Worm (Caenorhabditis elegans) whole organism, mixed stage, embryonic: Measurements from ENCODE around the gene ZK54.3.

Experiments used
- M03D4.4 ChIP-seq: sonication (generic microtip); optimal IDR thresholded peaks from 2 replicates; lab custom pipeline; 2017; ENCODE audit warnings: mild to moderate bottlenecking, missing genetic modification characterization, missing compliant biosample characterization
- bed-3 ChIP-seq: fragments of 200-800 bp; sonication (Bioruptor generic); optimal IDR thresholded peaks from 3 replicates; lab custom pipeline; 2018; ENCODE audit warnings: mild to moderate bottlenecking, missing genetic modification characterization, moderate library complexity, missing compliant biosample characterization
- blmp-1 ChIP-seq: fragments of 150-350 bp; optimal IDR thresholded peaks from 2 replicates; lab custom pipeline; 2014; ENCODE audit warnings: missing biosample characterization, missing genetic modification characterization
- ceh-39 ChIP-seq: fragments of 150-350 bp; optimal IDR thresholded peaks from 2 replicates; lab custom pipeline; 2014; ENCODE audit warnings: missing biosample characterization, missing genetic modification characterization
- ceh-43 ChIP-seq: fragments of 200-800 bp; sonication (Bioruptor generic); optimal IDR thresholded peaks from 2 replicates; lab custom pipeline; 2018; ENCODE audit warnings: mild to moderate bottlenecking, missing genetic modification characterization, moderate library complexity, missing compliant biosample characterization
- ceh-83 ChIP-seq: fragments of 200-800 bp; sonication (Bioruptor generic); optimal IDR thresholded peaks from 2 replicates; lab custom pipeline; 2018; ENCODE audit warnings: mild to moderate bottlenecking, missing genetic modification characterization, missing compliant biosample characterization
- ces-1 ChIP-seq: fragments of 150-350 bp; optimal IDR thresholded peaks from 2 replicates; lab custom pipeline; 2014; ENCODE audit warnings: missing biosample characterization, missing genetic modification reagents, missing genetic modification characterization
- cnd-1 ChIP-seq: fragments of 200-800 bp; sonication (Bioruptor generic); optimal IDR thresholded peaks from 2 replicates; lab custom pipeline; 2018; ENCODE audit warnings: mild to moderate bottlenecking, missing genetic modification characterization, missing compliant biosample characterization
- drap-1 ChIP-seq: fragments of 200-800 bp; sonication (Bioruptor generic); optimal IDR thresholded peaks from 3 replicates; lab custom pipeline; 2018; ENCODE audit warnings: mild to moderate bottlenecking, missing genetic modification characterization, missing compliant biosample characterization
- elt-1 ChIP-seq: sonication (generic microtip); optimal IDR thresholded peaks from 2 replicates; lab custom pipeline; 2017; ENCODE audit warnings: missing genetic modification characterization, mild to moderate bottlenecking, missing compliant biosample characterization, antibody characterized with exemption, moderate library complexity, borderline replicate concordance; ENCODE audit not compliant: insufficient read depth
- elt-3 ChIP-seq: fragments of 150-350 bp; optimal IDR thresholded peaks from 2 replicates; lab custom pipeline; 2014; ENCODE audit warnings: missing biosample characterization, missing genetic modification characterization
- flh-1 ChIP-seq: fragments of 200-800 bp; sonication (Bioruptor generic); optimal IDR thresholded peaks from 2 replicates; lab custom pipeline; 2018; ENCODE audit warnings: mild to moderate bottlenecking, missing genetic modification characterization, moderate library complexity, missing compliant biosample characterization
- ham-2 ChIP-seq: fragments of 200-800 bp; sonication (Bioruptor generic); optimal IDR thresholded peaks from 2 replicates; lab custom pipeline; 2018; ENCODE audit warnings: mild to moderate bottlenecking, missing genetic modification characterization, missing compliant biosample characterization
- hlh-1 ChIP-seq: fragments of 150-350 bp; optimal IDR thresholded peaks from 2 replicates; lab custom pipeline; 2014; ENCODE audit warnings: missing biosample characterization, missing genetic modification reagents, missing genetic modification characterization
- lin-13 ChIP-seq: fragments of 150-350 bp; optimal IDR thresholded peaks from 2 replicates; lab custom pipeline; 2014; ENCODE audit warnings: missing biosample characterization, missing genetic modification characterization
- lin-32 ChIP-seq: fragments of 200-800 bp; sonication (Bioruptor generic); optimal IDR thresholded peaks from 2 replicates; lab custom pipeline; 2018; ENCODE audit warnings: mild to moderate bottlenecking, missing genetic modification characterization, missing compliant biosample characterization
- lsy-2 ChIP-seq: fragments of 150-350 bp; optimal IDR thresholded peaks from 2 replicates; lab custom pipeline; 2014; ENCODE audit warnings: missing biosample characterization, missing genetic modification characterization
- mab-5 ChIP-seq: fragments of 150-350 bp; optimal IDR thresholded peaks from 2 replicates; lab custom pipeline; 2014; ENCODE audit warnings: missing biosample characterization, missing genetic modification characterization
- mep-1 ChIP-seq: fragments of 150-350 bp; optimal IDR thresholded peaks from 2 replicates; lab custom pipeline; 2017; ENCODE audit warnings: missing biosample characterization, missing genetic modification reagents, missing genetic modification characterization, inconsistent platforms
- mls-2 ChIP-seq: sonication (generic microtip); optimal IDR thresholded peaks from 2 replicates; lab custom pipeline; 2016; ENCODE audit warnings: mild to moderate bottlenecking, missing genetic modification characterization, moderate library complexity, missing compliant biosample characterization
- nhr-12 ChIP-seq: fragments of 150-350 bp; optimal IDR thresholded peaks from 2 replicates; lab custom pipeline; 2014; ENCODE audit warnings: missing biosample characterization, missing genetic modification characterization
- nhr-2 ChIP-seq: fragments of 150-350 bp; optimal IDR thresholded peaks from 2 replicates; lab custom pipeline; 2014; ENCODE audit warnings: missing biosample characterization, missing genetic modification characterization
- nhr-237 ChIP-seq: fragments of 150-350 bp; optimal IDR thresholded peaks from 2 replicates; lab custom pipeline; 2014; ENCODE audit warnings: missing biosample characterization, missing genetic modification characterization
- nhr-28 ChIP-seq: fragments of 150-350 bp; optimal IDR thresholded peaks from 2 replicates; lab custom pipeline; 2014; ENCODE audit warnings: missing biosample characterization, missing genetic modification characterization
- nhr-76 ChIP-seq: sonication (generic microtip); optimal IDR thresholded peaks from 2 replicates; lab custom pipeline; 2017; ENCODE audit warnings: missing biosample characterization, missing genetic modification characterization
- pha-4 ChIP-seq: fragments of 150-350 bp; optimal IDR thresholded peaks from 2 replicates; lab custom pipeline; 2018; ENCODE audit warnings: missing biosample characterization, missing genetic modification reagents, missing genetic modification characterization
- sem-2 ChIP-seq: fragments of 200-800 bp; sonication (Bioruptor generic); optimal IDR thresholded peaks from 2 replicates; lab custom pipeline; 2018; ENCODE audit warnings: mild to moderate bottlenecking, missing genetic modification characterization, missing compliant biosample characterization
- snpc-4 ChIP-seq: fragments of 150-350 bp; optimal IDR thresholded peaks from 2 replicates; lab custom pipeline; 2014; ENCODE audit warnings: missing biosample characterization, missing genetic modification characterization
- sptf-1 ChIP-seq: sonication (generic microtip); optimal IDR thresholded peaks from 2 replicates; lab custom pipeline; 2017; ENCODE audit warnings: mild to moderate bottlenecking, missing genetic modification characterization, moderate library complexity, missing compliant biosample characterization
- tbx-8 ChIP-seq: fragments of 200-800 bp; sonication (Bioruptor generic); optimal IDR thresholded peaks from 2 replicates; lab custom pipeline; 2018; ENCODE audit warnings: mild to moderate bottlenecking, missing genetic modification characterization, moderate library complexity, missing compliant biosample characterization
- unc-120 ChIP-seq: sonication (generic microtip); optimal IDR thresholded peaks from 2 replicates; lab custom pipeline; 2017; ENCODE audit warnings: missing genetic modification characterization, missing compliant biosample characterization; ENCODE audit not compliant: poor library complexity, severe bottlenecking
- unc-39 ChIP-seq: fragments of 150-350 bp; optimal IDR thresholded peaks from 2 replicates; lab custom pipeline; 2014; ENCODE audit warnings: missing biosample characterization, missing genetic modification characterization
- unc-62 ChIP-seq: fragments of 150-350 bp; optimal IDR thresholded peaks from 2 replicates; lab custom pipeline; 2014; ENCODE audit warnings: missing biosample characterization, missing genetic modification reagents, missing genetic modification characterization
- zip-8 ChIP-seq: fragments of 150-350 bp; optimal IDR thresholded peaks from 2 replicates; lab custom pipeline; 2014; ENCODE audit warnings: missing biosample characterization, missing genetic modification characterization
- ztf-11 ChIP-seq: fragments of 150-350 bp; optimal IDR thresholded peaks from 2 replicates; lab custom pipeline; 2014; ENCODE audit warnings: missing biosample characterization, missing genetic modification characterization

Gene ZK54.3

ce11 chrX:17438386-17438785, 28.4 kb downstream of the ZK54.3 start, which contains the start of gene C36E6.8:
Gene C36E6.8, plus strand, starts transcription at chrX:17438686.
- no peak for TF ChIP-seq M03D4.4 (tag; lab: Kevin White, UChicago)
- no peak for TF ChIP-seq ham-2
- TF ChIP-seq snpc-4 (tag; lab: Kevin White, UChicago) = no peak
- TF ChIP-seq unc-62 (GFP tag; lab: Kevin White, UChicago) = no peak
- TF ChIP-seq lin-13 = no peak
- no peak for TF ChIP-seq mab-5 (tag; lab: Kevin White, UChicago)
- TF ChIP-seq lin-32 (GFP tag; lab: Kevin White, UChicago) = no peak
- no peak for TF ChIP-seq ceh-43
- no peak for TF ChIP-seq cnd-1 (tag; lab: Kevin White, UChicago)
- no peak for TF ChIP-seq flh-1 (GFP tag; lab: Kevin White, UChicago)
- TF ChIP-seq unc-120 (tag; lab: Kevin White, UChicago) = no peak
- TF ChIP-seq drap-1 (GFP tag; lab: Kevin White, UChicago) = no peak
- no peak for TF ChIP-seq mls-2 (tag; lab: Kevin White, UChicago)
- no peak for TF ChIP-seq elt-3
- TF ChIP-seq lsy-2 (tag; lab: Kevin White, UChicago) = no peak
- TF ChIP-seq mep-1 (tag; lab: Kevin White, UChicago) = no peak

ce11 chrX:17434234-17434633, 32.6 kb downstream of the ZK54.3 start, which contains the start of gene fubl-3:
Gene fubl-3, plus strand, starts transcription at chrX:17434445.
- TF ChIP-seq ztf-11 (tag; lab: Kevin White, UChicago) (no peak), blmp-1 (no peak), sptf-1 (tag; lab: Kevin White, UChicago) (no peak), elt-1 (tag; lab: Kevin White, UChicago) (peak; percentile 18), ceh-43 (no peak), mep-1 (tag; lab: Kevin White, UChicago) (peak; percentile 7), ceh-83 (no peak), ceh-39 (tag; lab: Kevin White, UChicago) (no peak), hlh-1 (tag; lab: Kevin White, UChicago) (peak; percentile 44), unc-62 (GFP tag; lab: Kevin White, UChicago) (no peak), nhr-12 (tag; lab: Kevin White, UChicago) (no peak), pha-4 (tag; lab: Kevin White, UChicago) (peak; percentile 1), unc-120 (tag; lab: Kevin White, UChicago) (no peak), elt-3 (no peak), snpc-4 (tag; lab: Kevin White, UChicago) (no peak), M03D4.4 (tag; lab: Kevin White, UChicago) (no peak), bed-3 (GFP tag; lab: Kevin White, UChicago) (no peak), ham-2 (no peak), mab-5 (tag; lab: Kevin White, UChicago) (no peak), nhr-76 (tag; lab: Kevin White, UChicago) (no peak), ces-1 (GFP tag; lab: Kevin White, UChicago) (peak; percentile 26), nhr-28 (no peak), cnd-1 (tag; lab: Kevin White, UChicago) (peak; percentile 8), sem-2 (GFP tag; lab: Kevin White, UChicago) (no peak), unc-39 (tag; lab: Kevin White, UChicago) (no peak), lin-13 (peak; percentile 13), lin-32 (GFP tag; lab: Kevin White, UChicago) (no peak), zip-8 (tag; lab: Kevin White, UChicago) (no peak), nhr-237 (no peak), lsy-2 (tag; lab: Kevin White, UChicago) (peak; percentile 92), mls-2 (tag; lab: Kevin White, UChicago) (no peak), tbx-8 (GFP tag; lab: Kevin White, UChicago) (no peak), nhr-2 (tag; lab: Kevin White, UChicago) (no peak), flh-1 (GFP tag; lab: Kevin White, UChicago) (no peak), drap-1 (GFP tag; lab: Kevin White, UChicago) (no peak)

ce11 chrX:17428803-17429202, 38.0 kb downstream of the ZK54.3 start, which contains the start of gene pbo-6:
Gene pbo-6, plus strand, starts transcription at chrX:17429042.
- TF ChIP-seq bed-3 (GFP tag; lab: Kevin White, UChicago) (no peak), ces-1 (GFP tag; lab: Kevin White, UChicago) (no peak), lin-13 (no peak), lsy-2 (tag; lab: Kevin White, UChicago) (no peak), unc-62 (GFP tag; lab: Kevin White, UChicago) (no peak), zip-8 (tag; lab: Kevin White, UChicago) (no peak), cnd-1 (tag; lab: Kevin White, UChicago) (no peak)
